Worm (Caenorhabditis elegans) whole organism, dauer: Measurements from ENCODE around the gene F42A10.7.

Experiments
- unc-62 ChIP-seq: sonication (generic microtip); optimal IDR thresholded peaks from 2 replicates; lab custom pipeline; 2017; ENCODE audit warnings: missing biosample characterization, missing genetic modification reagents, missing genetic modification characterization

Gene F42A10.7

DNA sequence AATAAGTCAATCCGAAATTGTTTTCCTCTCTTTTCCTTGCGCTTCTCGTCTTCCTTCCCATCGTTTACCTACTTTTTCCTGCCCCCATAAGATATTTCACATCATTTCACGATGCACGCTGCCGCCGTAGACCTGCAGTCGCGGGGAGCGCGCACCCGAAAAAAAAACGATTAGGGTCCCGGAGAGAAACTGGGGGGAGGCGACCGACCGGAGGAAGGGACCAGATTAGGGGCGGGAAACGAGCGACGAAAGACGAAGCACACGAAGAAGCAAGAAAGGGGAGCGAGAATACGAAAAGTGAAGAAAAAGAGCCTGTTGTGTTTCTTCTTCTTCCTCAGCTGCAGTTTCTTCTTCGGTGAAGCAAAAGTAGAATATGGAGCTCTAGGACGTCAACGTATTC, 43.3 kb downstream of the F42A10.7 start:
- no peak for TF ChIP-seq unc-62 (GFP tag; lab: Kevin White, UChicago)

DNA sequence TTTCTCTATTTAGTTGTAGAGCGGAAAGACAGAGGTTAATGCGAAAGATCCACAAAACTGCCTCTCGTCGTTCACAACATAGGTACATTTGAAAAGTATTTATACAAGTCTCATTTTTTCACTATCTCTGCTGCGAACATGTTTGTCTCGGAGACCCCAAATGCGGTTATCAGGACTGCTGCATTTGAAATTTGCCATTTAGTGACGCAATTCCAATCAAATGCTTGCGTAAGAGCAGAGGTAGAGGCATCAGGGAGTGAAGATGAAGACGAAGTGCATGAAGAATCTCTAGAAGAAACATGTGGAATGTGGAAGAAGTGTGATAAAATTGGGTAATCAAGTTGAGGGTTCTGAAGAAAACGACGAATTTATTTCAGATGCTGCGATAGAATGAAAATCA, 44.4 kb downstream of the F42A10.7 start:
- TF ChIP-seq unc-62 (GFP tag; lab: Kevin White, UChicago), result no peak

DNA sequence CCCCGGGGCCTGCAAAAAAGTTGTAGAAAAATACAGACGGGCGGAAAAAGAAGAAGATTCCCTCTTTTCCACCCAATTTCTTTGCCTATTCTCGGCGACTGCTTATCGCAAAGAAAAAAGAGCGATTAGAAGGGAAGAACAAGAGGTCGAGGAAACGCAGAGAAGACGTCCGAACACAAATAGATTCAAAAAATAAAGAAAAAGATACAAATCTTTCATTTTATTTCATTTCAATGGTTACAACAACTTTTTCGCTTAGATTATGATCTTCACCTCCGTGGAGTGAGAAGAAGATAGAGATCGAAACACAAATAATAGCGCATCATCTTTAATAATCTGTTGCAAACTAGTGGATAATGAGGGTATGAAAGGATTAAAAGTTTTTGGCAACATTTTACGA, 46.4 kb downstream of the F42A10.7 start:
- no peak for TF ChIP-seq unc-62 (GFP tag; lab: Kevin White, UChicago)
